Worm (Caenorhabditis elegans): ENCODE data around the gene mdt-10.

- no peak for TF ChIP-seq elt-3 (tag; optimal IDR thresholded peaks at IDR 0.05)
- no peak for TF ChIP-seq elt-1 (tag; optimal IDR thresholded peaks at IDR 0.05; ENCODE audit: borderline replicate concordance, insufficient read depth)
- no peak for TF ChIP-seq ceh-39 (tag; optimal IDR thresholded peaks at IDR 0.05)
- no peak for TF ChIP-seq pha-4 (tag; optimal IDR thresholded peaks at IDR 0.05)
Measured at ce11 chrII:7817580-7817979, 37.3 kb downstream of the mdt-10 start.

Measured in whole organism, mixed stage, embryonic.